Fruit fly (Drosophila melanogaster) whole organism, pupa: ENCODE results near the gene CG14400.

ENCODE experiments used
- CG10348 ChIP-seq: fragments of 200-800 bp; sonication (Bioruptor generic); IDR thresholded peaks from 2 replicates; pipeline ENCODE4 v1.3.6; 2022; ENCODE audit warnings: missing biosample characterization, missing genetic modification characterization
- CG12605 ChIP-seq: fragments of 200-800 bp; sonication (Bioruptor generic); IDR thresholded peaks from 2 replicates; pipeline ENCODE4 v1.3.6; 2022; ENCODE audit warnings: missing biosample characterization, missing genetic modification characterization
- CG14655 ChIP-seq: fragments of 200-800 bp; sonication (Bioruptor generic); optimal IDR thresholded peaks from 3 replicates; lab custom pipeline; 2017; ENCODE audit warnings: mild to moderate bottlenecking, missing biosample characterization, missing genetic modification reagents, missing genetic modification characterization
- CG15710 ChIP-seq: fragments of 200-800 bp; sonication (Bioruptor generic); optimal IDR thresholded peaks from 2 replicates; lab custom pipeline; 2018; ENCODE audit warnings: missing biosample characterization, mild to moderate bottlenecking, missing genetic modification characterization, moderate library complexity
- CG32121 ChIP-seq: fragments of 200-800 bp; sonication (Bioruptor generic); IDR thresholded peaks from 2 replicates; pipeline ENCODE4 v1.3.6; 2022; ENCODE audit warnings: missing biosample characterization, missing genetic modification characterization
- CG8159 ChIP-seq: fragments of 200-800 bp; sonication (Bioruptor generic); optimal IDR thresholded peaks from 3 replicates; lab custom pipeline; 2018; ENCODE audit warnings: missing biosample characterization, mild to moderate bottlenecking, missing genetic modification characterization, moderate library complexity
- D1 ChIP-seq: fragments of 200-800 bp; sonication (Bioruptor generic); optimal IDR thresholded peaks from 2 replicates; lab custom pipeline; 2018; ENCODE audit warnings: missing biosample characterization, mild to moderate bottlenecking, missing genetic modification characterization, moderate library complexity
- EcR ChIP-seq: fragments of 200-800 bp; sonication (Bioruptor generic); optimal IDR thresholded peaks from 3 replicates; lab custom pipeline; 2019; ENCODE audit warnings: missing biosample characterization, missing genetic modification characterization, mild to moderate bottlenecking, moderate library complexity, missing genetic modification reagents
- Ets98B ChIP-seq: fragments of 200-800 bp; sonication (Bioruptor generic); IDR thresholded peaks from 2 replicates; pipeline ENCODE4 v1.3.6; 2022; ENCODE audit warnings: missing biosample characterization, missing genetic modification characterization
- Pif1A ChIP-seq: fragments of 200-800 bp; sonication (Bioruptor generic); optimal IDR thresholded peaks from 3 replicates; lab custom pipeline; 2016; ENCODE audit warnings: missing biosample characterization, missing genetic modification characterization
- Pif1B ChIP-seq: fragments of 200-800 bp; sonication (Bioruptor generic); optimal IDR thresholded peaks from 3 replicates; lab custom pipeline; 2016; ENCODE audit warnings: missing biosample characterization, missing genetic modification characterization
- Snoo ChIP-seq: fragments of 200-800 bp; sonication (Bioruptor generic); optimal IDR thresholded peaks from 3 replicates; lab custom pipeline; 2017; ENCODE audit warnings: missing biosample characterization, mild to moderate bottlenecking, missing genetic modification characterization, inconsistent platforms
- gl ChIP-seq: fragments of 200-800 bp; sonication (Bioruptor generic); optimal IDR thresholded peaks from 2 replicates; lab custom pipeline; 2018; ENCODE audit warnings: missing biosample characterization, mild to moderate bottlenecking, missing genetic modification characterization
- rn ChIP-seq: fragments of 200-800 bp; sonication (Bioruptor generic); IDR thresholded peaks from 2 replicates; pipeline ENCODE4 v1.3.6; 2022; ENCODE audit warnings: missing biosample characterization, missing genetic modification characterization

- TF ChIP-seq gl (no peak), CG10348 (GFP tag; lab: Robert Waterston, UW) (0 out of 2 replicates have a peak, but pooled peaks have one; percentile 14), CG32121 (GFP tag; lab: Robert Waterston, UW) (peak; percentile 65), CG14655 (no peak), EcR (GFP tag; lab: Kevin White, UChicago) (no peak), Pif1B (no peak), D1 (tag; lab: Kevin White, UChicago) (no peak), CG12605 (no peak), Snoo (tag; lab: Kevin White, UChicago) (no peak), Pif1A (GFP tag; lab: Kevin White, UChicago) (no peak), rn (GFP tag; lab: Robert Waterston, UW) (no peak), CG8159 (tag; lab: Kevin White, UChicago) (peak; percentile 12), CG15710 (tag; lab: Kevin White, UChicago) (peak; percentile 31), Ets98B (peak; percentile 63)
Observed at dm6 chr2L:20822025-20822371, 35.7 kb downstream of the CG14400 start.
